Fruit fly (Drosophila melanogaster) whole organism, embryonic: Measurements from ENCODE around the gene Gart.
A peak's percentile ranks its signal among the peaks of the same experiment; 100 is the strongest.

Source experiments
- ATbp ChIP-seq: fragments of 200-800 bp; sonication (Bioruptor generic); optimal IDR thresholded peaks from 2 replicates; lab custom pipeline; 2017; ENCODE audit warnings: missing biosample characterization, mild to moderate bottlenecking, missing genetic modification characterization, missing genetic modification reagents
- Antp ChIP-seq: fragments of 200-800 bp; sonication (Bioruptor generic); optimal IDR thresholded peaks from 3 replicates; lab custom pipeline; 2016; ENCODE audit warnings: missing biosample characterization, missing genetic modification characterization
- CG13287 ChIP-seq: fragments of 200-800 bp; sonication (Bioruptor generic); IDR thresholded peaks from 2 replicates; pipeline ENCODE4 v1.3.6; 2022; ENCODE audit warnings: missing biosample characterization, missing genetic modification characterization; ENCODE audit not compliant: partially characterized antibody
- CG13894 ChIP-seq: fragments of 200-800 bp; sonication (Bioruptor generic); optimal IDR thresholded peaks from 3 replicates; lab custom pipeline; 2018; ENCODE audit warnings: missing biosample characterization, mild to moderate bottlenecking, missing genetic modification characterization, moderate library complexity
- CG14965 ChIP-seq: fragments of 200-800 bp; sonication (Bioruptor generic); optimal IDR thresholded peaks from 2 replicates; lab custom pipeline; 2016; ENCODE audit warnings: missing biosample characterization, missing genetic modification characterization, borderline replicate concordance
- CG16813 ChIP-seq: fragments of 200-800 bp; sonication (Bioruptor generic); IDR thresholded peaks from 3 replicates; pipeline ENCODE4 v1.3.6; 2022; ENCODE audit warnings: missing biosample characterization, missing genetic modification characterization; ENCODE audit not compliant: partially characterized antibody
- CG16815 ChIP-seq: fragments of 200-800 bp; sonication (Bioruptor generic); optimal IDR thresholded peaks from 3 replicates; lab custom pipeline; 2017; ENCODE audit warnings: missing biosample characterization, mild to moderate bottlenecking, missing genetic modification characterization
- CG17385 ChIP-seq: fragments of 200-800 bp; sonication (Bioruptor generic); optimal IDR thresholded peaks from 3 replicates; lab custom pipeline; 2018; ENCODE audit warnings: missing biosample characterization, mild to moderate bottlenecking, missing genetic modification characterization
- CG2129 ChIP-seq: fragments of 200-800 bp; sonication (Bioruptor generic); IDR thresholded peaks from 2 replicates; pipeline ENCODE4 v1.3.6; 2022; ENCODE audit warnings: missing biosample characterization, missing genetic modification characterization; ENCODE audit not compliant: partially characterized antibody
- CG3163 ChIP-seq: fragments of 200-800 bp; sonication (Bioruptor generic); optimal IDR thresholded peaks from 3 replicates; lab custom pipeline; 2016; ENCODE audit warnings: missing biosample characterization, missing genetic modification characterization
- CG3847 ChIP-seq: fragments of 200-800 bp; sonication (Bioruptor generic); IDR thresholded peaks from 2 replicates; pipeline ENCODE4 v1.3.6; 2022; ENCODE audit warnings: missing biosample characterization, missing genetic modification characterization
- CG4730 ChIP-seq: fragments of 200-800 bp; sonication (Bioruptor generic); IDR thresholded peaks from 2 replicates; pipeline ENCODE4 v1.3.6; 2022; ENCODE audit warnings: missing biosample characterization, missing genetic modification characterization
- CG6654 ChIP-seq: fragments of 200-800 bp; sonication (Bioruptor generic); optimal IDR thresholded peaks from 2 replicates; lab custom pipeline; 2017; ENCODE audit warnings: missing biosample characterization, mild to moderate bottlenecking, missing genetic modification characterization
- CG6765 ChIP-seq: fragments of 200-800 bp; sonication (Bioruptor generic); optimal IDR thresholded peaks from 3 replicates; lab custom pipeline; 2017; ENCODE audit warnings: missing biosample characterization, mild to moderate bottlenecking, missing genetic modification characterization
- CG6791 ChIP-seq: fragments of 200-800 bp; sonication (Bioruptor generic); IDR thresholded peaks from 3 replicates; pipeline ENCODE4 v1.3.6; 2022; ENCODE audit warnings: missing biosample characterization, missing genetic modification characterization; ENCODE audit not compliant: partially characterized antibody
- CG6854 ChIP-seq: fragments of 200-800 bp; sonication (Bioruptor generic); optimal IDR thresholded peaks from 3 replicates; lab custom pipeline; 2017; ENCODE audit warnings: missing biosample characterization, mild to moderate bottlenecking, missing genetic modification characterization
- CG8290 ChIP-seq, 3 experiments: fragments of 200-800 bp; sonication (Bioruptor generic); optimal IDR thresholded peaks; 2 replicates each; lab custom pipeline; 2016 to 2019; ENCODE audit warnings: missing biosample characterization in 3 of 3, missing genetic modification characterization in 3 of 3, mild to moderate bottlenecking in 2 of 3, moderate library complexity in 1 of 3
- D19B ChIP-seq: fragments of 200-800 bp; sonication (Bioruptor generic); optimal IDR thresholded peaks from 2 replicates; lab custom pipeline; 2017; ENCODE audit warnings: missing biosample characterization, mild to moderate bottlenecking, missing genetic modification characterization
- Dip2 ChIP-seq: fragments of 200-800 bp; sonication (Bioruptor generic); IDR thresholded peaks from 2 replicates; pipeline ENCODE4 v1.3.6; 2022; ENCODE audit warnings: missing biosample characterization, missing genetic modification characterization
- Dll ChIP-seq: fragments of 200-800 bp; sonication (Bioruptor generic); IDR thresholded peaks from 4 replicates; pipeline ENCODE4 v1.3.6; 2022; ENCODE audit warnings: missing biosample characterization, missing genetic modification characterization; ENCODE audit not compliant: partially characterized antibody
- E2f2 ChIP-seq: fragments of 200-800 bp; sonication (Bioruptor generic); IDR thresholded peaks from 2 replicates; pipeline ENCODE4 v1.3.6; 2022; ENCODE audit warnings: missing biosample characterization, missing genetic modification characterization
- Fer1 ChIP-seq: fragments of 200-800 bp; sonication (Bioruptor generic); optimal IDR thresholded peaks from 2 replicates; lab custom pipeline; 2017; ENCODE audit warnings: missing biosample characterization, mild to moderate bottlenecking, missing genetic modification characterization
- H15 ChIP-seq: fragments of 200-800 bp; sonication (Bioruptor generic); IDR thresholded peaks from 3 replicates; pipeline ENCODE4 v1.3.6; 2022; ENCODE audit warnings: missing biosample characterization, missing genetic modification characterization
- HLH4C ChIP-seq: fragments of 200-800 bp; sonication (Bioruptor generic); IDR thresholded peaks from 3 replicates; pipeline ENCODE4 v1.3.6; 2022; ENCODE audit warnings: missing biosample characterization, missing genetic modification characterization; ENCODE audit not compliant: partially characterized antibody
- HmgZ ChIP-seq: fragments of 200-800 bp; sonication (Bioruptor generic); optimal IDR thresholded peaks from 2 replicates; lab custom pipeline; 2018; ENCODE audit warnings: missing biosample characterization, mild to moderate bottlenecking, missing genetic modification characterization
- MBD-R2 ChIP-seq: fragments of 200-800 bp; sonication (Bioruptor generic); IDR thresholded peaks from 2 replicates; pipeline ENCODE4 v1.3.6; 2022; ENCODE audit warnings: missing biosample characterization, missing genetic modification characterization
- Mad ChIP-seq: fragments of 200-800 bp; sonication (Bioruptor generic); optimal IDR thresholded peaks from 2 replicates; lab custom pipeline; 2016; ENCODE audit warnings: missing biosample characterization, missing genetic modification characterization
- Mrtf ChIP-seq: fragments of 200-800 bp; sonication (Bioruptor generic); IDR thresholded peaks from 3 replicates; pipeline ENCODE4 v1.3.6; 2022; ENCODE audit warnings: missing biosample characterization, missing genetic modification characterization
- Nf-YB ChIP-seq: fragments of 200-800 bp; sonication (Bioruptor generic); optimal IDR thresholded peaks from 3 replicates; lab custom pipeline; 2019; ENCODE audit warnings: missing biosample characterization, mild to moderate bottlenecking, missing genetic modification characterization, moderate library complexity
- Pdp1 ChIP-seq, 2 experiments: fragments of 200-800 bp; sonication (Bioruptor generic); optimal IDR thresholded peaks; 3 replicates each; lab custom pipeline; 2016; ENCODE audit warnings: missing biosample characterization in 2 of 2, missing genetic modification characterization in 2 of 2, mild to moderate bottlenecking in 1 of 2, moderate library complexity in 1 of 2
- Xbp1 ChIP-seq: fragments of 200-800 bp; sonication (Bioruptor generic); optimal IDR thresholded peaks from 3 replicates; lab custom pipeline; 2016; ENCODE audit warnings: missing biosample characterization, mild to moderate bottlenecking, missing genetic modification characterization
- ac ChIP-seq: fragments of 200-800 bp; sonication (Bioruptor generic); optimal IDR thresholded peaks from 3 replicates; lab custom pipeline; 2017; ENCODE audit warnings: missing biosample characterization, mild to moderate bottlenecking, missing genetic modification characterization
- aop ChIP-seq: fragments of 200-800 bp; sonication (Bioruptor generic); IDR thresholded peaks from 2 replicates; pipeline ENCODE4 v1.3.6; 2022; ENCODE audit warnings: missing biosample characterization, missing genetic modification characterization
- az2 ChIP-seq: fragments of 200-800 bp; sonication (Bioruptor generic); optimal IDR thresholded peaks from 3 replicates; lab custom pipeline; 2016; ENCODE audit warnings: missing biosample characterization, missing genetic modification characterization
- bab2 ChIP-seq: fragments of 200-800 bp; sonication (Bioruptor generic); optimal IDR thresholded peaks from 2 replicates; lab custom pipeline; 2016; ENCODE audit warnings: missing biosample characterization, missing genetic modification characterization
- br ChIP-seq: fragments of >200 bp; optimal IDR thresholded peaks from 2 replicates; lab custom pipeline; 2017
- cg ChIP-seq: fragments of 200-800 bp; sonication (Bioruptor generic); optimal IDR thresholded peaks from 3 replicates; lab custom pipeline; 2019; ENCODE audit warnings: missing biosample characterization, mild to moderate bottlenecking, missing genetic modification characterization, moderate library complexity
- chinmo ChIP-seq: fragments of 200-800 bp; sonication (Bioruptor generic); IDR thresholded peaks from 4 replicates; pipeline ENCODE4 v1.3.6; 2022; ENCODE audit warnings: missing biosample characterization, missing genetic modification characterization; ENCODE audit not compliant: partially characterized antibody
- disco-r ChIP-seq: fragments of 200-800 bp; sonication (Bioruptor generic); optimal IDR thresholded peaks from 2 replicates; lab custom pipeline; 2016; ENCODE audit warnings: missing biosample characterization, missing genetic modification characterization
- dysf ChIP-seq: fragments of 200-800 bp; sonication (Bioruptor generic); IDR thresholded peaks from 3 replicates; pipeline ENCODE4 v1.3.6; 2022; ENCODE audit warnings: missing biosample characterization, missing genetic modification characterization
- en ChIP-seq: fragments of 200-800 bp; sonication (Bioruptor generic); optimal IDR thresholded peaks from 2 replicates; lab custom pipeline; 2016; ENCODE audit warnings: missing biosample characterization, missing genetic modification characterization
- ewg ChIP-seq: fragments of 200-800 bp; sonication (Bioruptor generic); optimal IDR thresholded peaks from 3 replicates; lab custom pipeline; 2017; ENCODE audit warnings: mild to moderate bottlenecking, missing biosample characterization, missing genetic modification reagents, missing genetic modification characterization
- klu ChIP-seq: fragments of 200-800 bp; sonication (Bioruptor generic); IDR thresholded peaks from 2 replicates; pipeline ENCODE4 v1.3.6; 2022; ENCODE audit warnings: missing biosample characterization, missing genetic modification characterization
- kni ChIP-seq: fragments of 200-800 bp; sonication (Bioruptor generic); optimal IDR thresholded peaks from 3 replicates; lab custom pipeline; 2017; ENCODE audit warnings: mild to moderate bottlenecking, missing biosample characterization, missing genetic modification reagents, missing genetic modification characterization
- pita ChIP-seq: fragments of 200-800 bp; sonication (Bioruptor generic); optimal IDR thresholded peaks from 2 replicates; lab custom pipeline; 2017; ENCODE audit warnings: missing biosample characterization, mild to moderate bottlenecking, missing genetic modification characterization
- ro ChIP-seq: fragments of 200-800 bp; sonication (Bioruptor generic); IDR thresholded peaks from 2 replicates; pipeline ENCODE4 v1.3.6; 2022; ENCODE audit warnings: missing biosample characterization, missing genetic modification characterization
- twi ChIP-seq: fragments of 200-800 bp; optimal IDR thresholded peaks from 2 replicates; lab custom pipeline; 2019; ENCODE audit warnings: missing biosample characterization, mild to moderate bottlenecking, missing genetic modification characterization, moderate library complexity
- unpg ChIP-seq: fragments of 200-800 bp; sonication (Bioruptor generic); optimal IDR thresholded peaks from 3 replicates; lab custom pipeline; 2018; ENCODE audit warnings: missing biosample characterization, mild to moderate bottlenecking, missing genetic modification characterization, moderate library complexity
- wek ChIP-seq: fragments of 200-800 bp; sonication (Bioruptor generic); optimal IDR thresholded peaks from 3 replicates; lab custom pipeline; 2018; ENCODE audit warnings: missing biosample characterization, mild to moderate bottlenecking, missing genetic modification characterization, moderate library complexity
- wor ChIP-seq: fragments of 200-800 bp; sonication (Bioruptor generic); IDR thresholded peaks from 2 replicates; pipeline ENCODE4 v1.3.6; 2022; ENCODE audit warnings: missing biosample characterization, missing genetic modification characterization
- zen2 ChIP-seq: fragments of 200-800 bp; sonication (Bioruptor generic); IDR thresholded peaks from 3 replicates; pipeline ENCODE4 v1.3.6; 2022; ENCODE audit warnings: missing biosample characterization, missing genetic modification characterization; ENCODE audit not compliant: partially characterized antibody

Gene Gart

DNA sequence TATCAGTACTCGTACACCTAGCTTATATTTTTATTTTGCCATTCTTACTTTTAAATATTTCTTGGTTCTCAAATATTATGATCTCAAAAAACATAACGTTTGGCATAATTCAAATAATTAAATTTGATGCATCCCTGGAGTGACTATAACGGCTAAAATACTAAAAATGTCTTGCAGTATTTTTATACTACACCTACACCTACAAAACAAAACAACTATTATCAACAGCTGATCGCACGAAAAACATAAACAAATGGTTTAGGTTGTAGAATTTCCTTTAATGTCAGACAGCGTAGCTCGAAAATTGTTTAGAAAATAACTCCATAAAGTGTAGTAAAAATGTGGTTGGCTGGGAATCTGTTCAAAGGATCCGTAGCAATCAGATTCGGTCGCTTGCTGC is 10.5 kb downstream of the Gart start, which contains the start of gene CG43322 (continued):
- TF ChIP-seq HmgZ, result no peak
- TF ChIP-seq CG14965 (GFP tag; lab: Kevin White, UChicago), result no peak
- no peak for TF ChIP-seq Nf-YB (GFP tag; lab: Kevin White, UChicago)
- TF ChIP-seq pita, result no peak
- TF ChIP-seq CG6854 (GFP tag; lab: Kevin White, UChicago), result no peak
- TF ChIP-seq Pdp1 (GFP tag; optimal IDR thresholded peaks at IDR 0.05; lab: Kevin White, UChicago), result no peak
- TF ChIP-seq wor (GFP tag; lab: Robert Waterston, UW), result no peak
- no peak for TF ChIP-seq CG17385 (GFP tag; lab: Kevin White, UChicago)
- no peak for TF ChIP-seq Dip2 (GFP tag; lab: Robert Waterston, UW)
- no peak for TF ChIP-seq en (GFP tag; lab: Kevin White, UChicago)
- no peak for TF ChIP-seq chinmo
- TF ChIP-seq ro (GFP tag; lab: Robert Waterston, UW), result no peak
- TF ChIP-seq Mrtf, result no peak
- no peak for TF ChIP-seq D19B (GFP tag; lab: Kevin White, UChicago)
- TF ChIP-seq CG6791 (GFP tag; lab: Robert Waterston, UW), result no peak
- TF ChIP-seq E2f2 (GFP tag; lab: Robert Waterston, UW), result peak; percentile 47; the same call in 1 of the 2 replicates
- TF ChIP-seq ATbp, result no peak
- no peak for TF ChIP-seq bab2 (GFP tag; lab: Kevin White, UChicago)
- TF ChIP-seq br, result no peak
- peak; percentile 34; the same call in 1 of the 4 replicates for TF ChIP-seq Dll (GFP tag; lab: Robert Waterston, UW)
- no peak for TF ChIP-seq disco-r (GFP tag; lab: Kevin White, UChicago)
- no peak for TF ChIP-seq CG16815 (GFP tag; lab: Kevin White, UChicago)
- TF ChIP-seq CG3847 (GFP tag; lab: Robert Waterston, UW), result no peak
- TF ChIP-seq az2 (GFP tag; lab: Kevin White, UChicago), result no peak
- TF ChIP-seq wek, result no peak
- TF ChIP-seq unpg (GFP tag; lab: Kevin White, UChicago), result no peak
- TF ChIP-seq HLH4C, result no peak
- TF ChIP-seq CG4730, result no peak
- no peak for TF ChIP-seq CG6765 (GFP tag; lab: Kevin White, UChicago)
- TF ChIP-seq CG13894 (tag; lab: Kevin White, UChicago), result no peak
- TF ChIP-seq CG2129 (GFP tag; lab: Robert Waterston, UW), result no peak
- no peak for TF ChIP-seq klu
- no peak for TF ChIP-seq twi (tag; lab: Kevin White, UChicago)
- TF ChIP-seq MBD-R2 (GFP tag; lab: Robert Waterston, UW), result peak; percentile 56; the same call in 1 of the 2 replicates
- no peak for TF ChIP-seq Mad
- TF ChIP-seq ewg (GFP tag; lab: Kevin White, UChicago), result no peak
- TF ChIP-seq CG13287 (GFP tag; lab: Robert Waterston, UW), result peak; percentile 13; the same call in 1 of the 2 replicates
- TF ChIP-seq kni, result no peak
- TF ChIP-seq dysf (GFP tag; lab: Robert Waterston, UW), result no peak
- no peak for TF ChIP-seq aop (GFP tag; lab: Robert Waterston, UW)
- TF ChIP-seq CG8290 (GFP tag; optimal IDR thresholded peaks at IDR 0.05; lab: Kevin White, UChicago), result no peak
- no peak for TF ChIP-seq CG8290 (tag; optimal IDR thresholded peaks at IDR 0.05; lab: Kevin White, UChicago)
- no peak for TF ChIP-seq H15
- TF ChIP-seq zen2 (GFP tag; lab: Robert Waterston, UW), result no peak
- no peak for TF ChIP-seq CG3163 (GFP tag; lab: Kevin White, UChicago)
- no peak for TF ChIP-seq CG16813
- no peak for TF ChIP-seq Xbp1 (GFP tag; lab: Kevin White, UChicago)
- TF ChIP-seq Antp, result no peak
- peak; percentile 56 for TF ChIP-seq cg (GFP tag; lab: Kevin White, UChicago)
- no peak for TF ChIP-seq Fer1
- TF ChIP-seq CG6654 (GFP tag; lab: Kevin White, UChicago), result no peak
- no peak for TF ChIP-seq ac (GFP tag; lab: Kevin White, UChicago)
